Worm (Caenorhabditis elegans) whole organism, late embryonic: Measurements from ENCODE around the gene ndub-6.
A peak's percentile ranks its signal among the peaks of the same experiment; 100 is the strongest.

Experiments used
- F13H6.1 ChIP-seq: sonication (generic microtip); optimal IDR thresholded peaks from 2 replicates; lab custom pipeline; 2016; ENCODE audit warnings: missing genetic modification characterization, missing compliant biosample characterization
- K09A11.1 ChIP-seq: sonication (generic microtip); optimal IDR thresholded peaks from 2 replicates; lab custom pipeline; 2017; ENCODE audit warnings: antibody characterized with exemption, mild to moderate bottlenecking, missing genetic modification characterization, missing compliant biosample characterization; ENCODE audit not compliant: insufficient read depth
- ama-1 ChIP-seq: fragments of 150-350 bp; optimal IDR thresholded peaks from 2 replicates; lab custom pipeline; 2014
- ceh-14 ChIP-seq: sonication (generic microtip); optimal IDR thresholded peaks from 2 replicates; lab custom pipeline; 2016; ENCODE audit warnings: missing genotype, missing genetic modification characterization, missing compliant biosample characterization
- ceh-18 ChIP-seq: sonication (generic microtip); optimal IDR thresholded peaks from 2 replicates; lab custom pipeline; 2016; ENCODE audit warnings: missing genetic modification characterization, missing compliant biosample characterization
- ceh-19 ChIP-seq: fragments of 200-800 bp; sonication (Bioruptor generic); optimal IDR thresholded peaks from 2 replicates; lab custom pipeline; 2018; ENCODE audit warnings: mild to moderate bottlenecking, missing genetic modification characterization, missing compliant biosample characterization
- ceh-2 ChIP-seq: sonication (generic microtip); optimal IDR thresholded peaks from 2 replicates; lab custom pipeline; 2016; ENCODE audit warnings: missing genotype, missing genetic modification characterization, missing compliant biosample characterization
- ceh-30 ChIP-seq: fragments of 150-350 bp; optimal IDR thresholded peaks from 2 replicates; lab custom pipeline; 2014; ENCODE audit warnings: missing biosample characterization, missing genetic modification characterization
- ceh-31 ChIP-seq: sonication (generic microtip); optimal IDR thresholded peaks from 2 replicates; lab custom pipeline; 2016; ENCODE audit warnings: missing genetic modification characterization, missing compliant biosample characterization
- ceh-34 ChIP-seq: sonication (generic microtip); optimal IDR thresholded peaks from 2 replicates; lab custom pipeline; 2016; ENCODE audit warnings: mild to moderate bottlenecking, missing genetic modification characterization, missing compliant biosample characterization
- ceh-48 ChIP-seq: sonication (generic microtip); optimal IDR thresholded peaks from 2 replicates; lab custom pipeline; 2016; ENCODE audit warnings: missing genetic modification characterization, inconsistent platforms, missing compliant biosample characterization
- ceh-6 ChIP-seq: fragments of 200-800 bp; sonication (Bioruptor generic); optimal IDR thresholded peaks from 2 replicates; lab custom pipeline; 2018; ENCODE audit warnings: mild to moderate bottlenecking, missing genetic modification characterization, missing compliant biosample characterization
- che-1 ChIP-seq: sonication (generic microtip); optimal IDR thresholded peaks from 2 replicates; lab custom pipeline; 2016; ENCODE audit warnings: mild to moderate bottlenecking, missing genetic modification characterization, missing compliant biosample characterization
- dve-1 ChIP-seq: sonication (generic microtip); optimal IDR thresholded peaks from 2 replicates; lab custom pipeline; 2017; ENCODE audit warnings: antibody characterized with exemption, mild to moderate bottlenecking, missing genetic modification characterization, missing compliant biosample characterization
- elt-2 ChIP-seq: sonication (generic microtip); optimal IDR thresholded peaks from 2 replicates; lab custom pipeline; 2016; ENCODE audit warnings: missing genetic modification reagents, missing genetic modification characterization, missing compliant biosample characterization
- fkh-10 ChIP-seq: fragments of 150-350 bp; optimal IDR thresholded peaks from 2 replicates; lab custom pipeline; 2014; ENCODE audit warnings: missing biosample characterization, missing genetic modification reagents, missing genetic modification characterization
- gmeb-2 ChIP-seq: sonication (generic microtip); optimal IDR thresholded peaks from 2 replicates; lab custom pipeline; 2016; ENCODE audit warnings: missing genetic modification characterization, inconsistent platforms, missing compliant biosample characterization
- hlh-6 ChIP-seq: sonication (generic microtip); optimal IDR thresholded peaks from 2 replicates; lab custom pipeline; 2016; ENCODE audit warnings: missing genotype, missing genetic modification characterization, missing compliant biosample characterization
- lin-11 ChIP-seq: fragments of 200-800 bp; sonication (Bioruptor generic); optimal IDR thresholded peaks from 2 replicates; lab custom pipeline; 2018; ENCODE audit warnings: mild to moderate bottlenecking, missing genetic modification characterization, missing compliant biosample characterization
- madf-2 ChIP-seq: sonication (generic microtip); optimal IDR thresholded peaks from 2 replicates; lab custom pipeline; 2017; ENCODE audit warnings: missing genetic modification characterization, missing compliant biosample characterization
- mec-3 ChIP-seq: sonication (generic microtip); optimal IDR thresholded peaks from 2 replicates; lab custom pipeline; 2016; ENCODE audit warnings: borderline replicate concordance, missing genetic modification characterization, missing compliant biosample characterization
- nfya-1 ChIP-seq: sonication (generic microtip); optimal IDR thresholded peaks from 2 replicates; lab custom pipeline; 2017; ENCODE audit warnings: missing genetic modification characterization, mild to moderate bottlenecking, missing compliant biosample characterization, antibody characterized with exemption, moderate library complexity
- nhr-11 ChIP-seq: fragments of 150-350 bp; optimal IDR thresholded peaks from 2 replicates; lab custom pipeline; 2014; ENCODE audit warnings: missing biosample characterization, missing genetic modification characterization
- nhr-232 ChIP-seq: sonication (generic microtip); optimal IDR thresholded peaks from 2 replicates; lab custom pipeline; 2016; ENCODE audit warnings: missing genetic modification characterization, missing compliant biosample characterization
- odd-2 ChIP-seq: sonication (generic microtip); optimal IDR thresholded peaks from 2 replicates; lab custom pipeline; 2017; ENCODE audit warnings: antibody characterized with exemption, mild to moderate bottlenecking, missing genetic modification characterization, missing compliant biosample characterization
- pha-2 ChIP-seq: sonication (generic microtip); optimal IDR thresholded peaks from 2 replicates; lab custom pipeline; 2017; ENCODE audit warnings: mild to moderate bottlenecking, missing genetic modification characterization, missing compliant biosample characterization
- pqm-1 ChIP-seq: sonication (generic microtip); optimal IDR thresholded peaks from 2 replicates; lab custom pipeline; 2016; ENCODE audit warnings: missing genetic modification characterization, missing compliant biosample characterization
- pros-1 ChIP-seq: fragments of 150-350 bp; optimal IDR thresholded peaks from 2 replicates; lab custom pipeline; 2014; ENCODE audit warnings: missing biosample characterization, missing genetic modification reagents, missing genetic modification characterization
- ref-2 ChIP-seq: sonication (generic microtip); optimal IDR thresholded peaks from 2 replicates; lab custom pipeline; 2016; ENCODE audit warnings: missing genetic modification characterization, missing compliant biosample characterization
- rnt-1 ChIP-seq: sonication (generic microtip); optimal IDR thresholded peaks from 2 replicates; lab custom pipeline; 2016; ENCODE audit warnings: missing genetic modification characterization, missing compliant biosample characterization
- sox-2 ChIP-seq: fragments of 200-800 bp; sonication (Bioruptor generic); IDR thresholded peaks from 2 replicates; pipeline ENCODE4 v1.3.6; 2022; ENCODE audit warnings: missing genetic modification reagents, missing genetic modification characterization, missing compliant biosample characterization
- syd-9 ChIP-seq: sonication (generic microtip); optimal IDR thresholded peaks from 2 replicates; lab custom pipeline; 2016; ENCODE audit warnings: mild to moderate bottlenecking, missing genetic modification characterization, moderate library complexity, missing compliant biosample characterization
- tbx-2 ChIP-seq: sonication (generic microtip); optimal IDR thresholded peaks from 2 replicates; lab custom pipeline; 2016; ENCODE audit warnings: missing genetic modification characterization, missing compliant biosample characterization
- tbx-7 ChIP-seq: sonication (generic microtip); optimal IDR thresholded peaks from 2 replicates; lab custom pipeline; 2016; ENCODE audit warnings: missing genotype, missing genetic modification characterization, missing compliant biosample characterization
- ttx-3 ChIP-seq: sonication (generic microtip); optimal IDR thresholded peaks from 2 replicates; lab custom pipeline; 2016; ENCODE audit warnings: missing genetic modification reagents, missing genetic modification characterization, missing compliant biosample characterization
- unc-42 ChIP-seq: sonication (generic microtip); optimal IDR thresholded peaks from 2 replicates; lab custom pipeline; 2016; ENCODE audit warnings: missing genotype, missing genetic modification characterization, missing compliant biosample characterization
- unc-55 ChIP-seq: sonication (generic microtip); optimal IDR thresholded peaks from 2 replicates; lab custom pipeline; 2017; ENCODE audit warnings: missing biosample characterization, missing genetic modification reagents, missing genetic modification characterization
- unc-86 ChIP-seq: sonication (generic microtip); optimal IDR thresholded peaks from 2 replicates; lab custom pipeline; 2016; ENCODE audit warnings: missing genetic modification characterization, missing compliant biosample characterization
- ztf-16 ChIP-seq: sonication (generic microtip); optimal IDR thresholded peaks from 2 replicates; lab custom pipeline; 2017; ENCODE audit warnings: missing genetic modification characterization, missing compliant biosample characterization

Gene ndub-6

ce11 chrIV:11692071-11692673, 40.0 kb downstream of the ndub-6 start:
- TF ChIP-seq ztf-16 (tag; lab: Kevin White, UChicago), result peak; percentile 46
- TF ChIP-seq tbx-7 (tag; lab: Kevin White, UChicago), result peak; percentile 1
- no peak for TF ChIP-seq unc-86 (tag; lab: Kevin White, UChicago)
- peak; percentile 82 for TF ChIP-seq ceh-31 (tag; lab: Kevin White, UChicago)
- TF ChIP-seq pha-2 (tag; lab: Kevin White, UChicago), result peak; percentile 45
- TF ChIP-seq ama-1 (lab: Kevin White, UChicago), result no peak
- TF ChIP-seq mec-3 (tag; lab: Kevin White, UChicago), result no peak
- TF ChIP-seq syd-9 (tag; lab: Kevin White, UChicago), result peak; percentile 52
- TF ChIP-seq odd-2 (tag; lab: Kevin White, UChicago), result peak; percentile 18
- TF ChIP-seq pqm-1 (tag; lab: Kevin White, UChicago), result peak; percentile 44
- TF ChIP-seq nhr-232 (tag; lab: Kevin White, UChicago), result no peak
- TF ChIP-seq F13H6.1 (tag; lab: Kevin White, UChicago), result peak; percentile 46
- TF ChIP-seq tbx-2 (tag; lab: Kevin White, UChicago), result peak; percentile 76
- TF ChIP-seq nfya-1 (tag; lab: Kevin White, UChicago), result peak; percentile 81
- no peak for TF ChIP-seq K09A11.1 (tag; lab: Kevin White, UChicago)
- peak; percentile 6 for TF ChIP-seq ceh-14 (tag; lab: Kevin White, UChicago)
- TF ChIP-seq unc-55 (GFP tag; lab: Kevin White, UChicago), result peak; percentile 62
- TF ChIP-seq ceh-19 (GFP tag; lab: Kevin White, UChicago), result peak; percentile 73
- no peak for TF ChIP-seq nhr-11 (tag; lab: Kevin White, UChicago)
- peak; percentile 15 for TF ChIP-seq gmeb-2 (tag; lab: Kevin White, UChicago)
- peak; percentile 24 for TF ChIP-seq hlh-6 (tag; lab: Kevin White, UChicago)
- TF ChIP-seq madf-2 (tag; lab: Kevin White, UChicago), result peak; percentile 29
- TF ChIP-seq ceh-18, result peak; percentile 88
- peak; percentile 72 for TF ChIP-seq dve-1 (tag; lab: Kevin White, UChicago)
- peak; percentile 69 for TF ChIP-seq ceh-34
- peak; percentile 85 for TF ChIP-seq ref-2 (tag; lab: Kevin White, UChicago)
- no peak for TF ChIP-seq ceh-48 (tag; lab: Kevin White, UChicago)
- TF ChIP-seq unc-42 (tag; lab: Kevin White, UChicago), result peak; percentile 98
- peak; percentile 34; the same call in 1 of the 2 replicates for TF ChIP-seq sox-2 (GFP tag; lab: Robert Waterston, UW)
- TF ChIP-seq elt-2 (tag; lab: Kevin White, UChicago), result peak; percentile 91
- peak; percentile 81 for TF ChIP-seq rnt-1 (tag; lab: Kevin White, UChicago)
- TF ChIP-seq ceh-2 (tag; lab: Kevin White, UChicago), result peak; percentile 11
- no peak for TF ChIP-seq ceh-6

ce11 chrIV:11693493-11693892, 41.3 kb downstream of the ndub-6 start, which contains the start of gene ZK792.12:
Gene ZK792.12 (plus strand): TSS chrIV:11693793.
- no peak for TF ChIP-seq ceh-31 (tag; lab: Kevin White, UChicago)
- TF ChIP-seq, all 69 proteins: peak for 0

- peak; percentile 68 for TF ChIP-seq ceh-48 (tag; lab: Kevin White, UChicago)
- no peak for TF ChIP-seq ceh-30 (tag; lab: Kevin White, UChicago)
Measured at ce11 chrIV:11694143-11694542, 41.9 kb downstream of the ndub-6 start, which contains the start of gene ZK792.7. Gene ZK792.7 (plus strand): TSS chrIV:11694443.

ce11 chrIV:11695634-11696033, 43.4 kb downstream of the ndub-6 start:
- no peak for TF ChIP-seq sox-2 (GFP tag; lab: Robert Waterston, UW)
- TF ChIP-seq ceh-30 (tag; lab: Kevin White, UChicago), result no peak
- TF ChIP-seq ttx-3 (tag; lab: Kevin White, UChicago), result no peak
- no peak for TF ChIP-seq pros-1 (tag; lab: Kevin White, UChicago)
- no peak for TF ChIP-seq che-1 (tag; lab: Kevin White, UChicago)
- no peak for TF ChIP-seq lin-11 (tag; lab: Kevin White, UChicago)
- TF ChIP-seq fkh-10 (GFP tag; lab: Kevin White, UChicago), result no peak
